Worm (Caenorhabditis elegans): ENCODE measurements around the gene K05B2.2.

K05B2.2 gene

ce11 chrX:4905804-4906203 is at the start of gene K05B2.2:
Gene K05B2.2, plus strand, starts transcription at chrX:4906081.
- TF ChIP-seq crh-2 (tag; optimal IDR thresholded peaks at IDR 0.05) = peak; percentile 25
- no peak for TF ChIP-seq C34F6.9 (tag; optimal IDR thresholded peaks at IDR 0.05)
- TF ChIP-seq ztf-11 (tag; optimal IDR thresholded peaks at IDR 0.05) = no peak
- peak; percentile 81 for TF ChIP-seq fos-1 (tag; optimal IDR thresholded peaks at IDR 0.05)
- no peak for TF ChIP-seq nhr-23 (tag; optimal IDR thresholded peaks at IDR 0.05)

- no peak for TF ChIP-seq nhr-11 (tag; optimal IDR thresholded peaks at IDR 0.05)
- peak; percentile 35 for TF ChIP-seq C34F6.9 (tag; optimal IDR thresholded peaks at IDR 0.05)
- TF ChIP-seq sma-9 (GFP tag; optimal IDR thresholded peaks at IDR 0.05) = peak; percentile 40
- TF ChIP-seq sma-9 (tag; optimal IDR thresholded peaks at IDR 0.05) = no peak
- no peak for TF ChIP-seq fos-1 (tag; optimal IDR thresholded peaks at IDR 0.05)
Observed at ce11 chrX:4859582-4860095, 46.2 kb upstream of the K05B2.2 start, which contains the start of gene add-1. Gene add-1, minus strand, starts transcription at chrX:4860045.

- TF ChIP-seq gmeb-1 (tag; optimal IDR thresholded peaks at IDR 0.05) (peak; percentile 2), nhr-25 (tag; optimal IDR thresholded peaks at IDR 0.05) (peak; percentile 37), ztf-4 (tag; optimal IDR thresholded peaks at IDR 0.05) (no peak)
Observed at ce11 chrX:4861413-4861812, 44.5 kb upstream of the K05B2.2 start.

- no peak for TF ChIP-seq aly-2 (tag; optimal IDR thresholded peaks at IDR 0.05)
- TF ChIP-seq sma-3 (GFP tag; optimal IDR thresholded peaks at IDR 0.05) = no peak
- peak; percentile 37 for TF ChIP-seq fos-1 (tag; optimal IDR thresholded peaks at IDR 0.05)
- no peak for TF ChIP-seq C34F6.9 (tag; optimal IDR thresholded peaks at IDR 0.05)
Observed at ce11 chrX:4862062-4862461, 43.8 kb upstream of the K05B2.2 start.

- no peak for TF ChIP-seq nhr-129 (tag; optimal IDR thresholded peaks at IDR 0.05)
- peak; percentile 14 for TF ChIP-seq mab-5 (tag; optimal IDR thresholded peaks at IDR 0.05)
Observed at ce11 chrX:4864214-4864613, 41.7 kb upstream of the K05B2.2 start.

- TF ChIP-seq sma-9 (GFP tag; optimal IDR thresholded peaks at IDR 0.05) = no peak
- no peak for TF ChIP-seq sma-9 (tag; optimal IDR thresholded peaks at IDR 0.05)
- TF ChIP-seq nhr-129 (tag; optimal IDR thresholded peaks at IDR 0.05) = no peak
- TF ChIP-seq snpc-4 (tag; optimal IDR thresholded peaks at IDR 0.05) = no peak
Observed at ce11 chrX:4865798-4866197, 40.1 kb upstream of the K05B2.2 start, which contains the start of gene ntc-1. Gene ntc-1, plus strand, starts transcription at chrX:4866098.

- TF ChIP-seq elt-1 (tag; optimal IDR thresholded peaks at IDR 0.05) = no peak
- TF ChIP-seq nhr-6 (tag; optimal IDR thresholded peaks at IDR 0.05) = no peak
- no peak for TF ChIP-seq ZK546.5 (tag; optimal IDR thresholded peaks at IDR 0.05)
- TF ChIP-seq nhr-25 (tag; optimal IDR thresholded peaks at IDR 0.05) = no peak
- no peak for TF ChIP-seq gmeb-1 (tag; optimal IDR thresholded peaks at IDR 0.05)
- no peak for TF ChIP-seq nhr-237 (tag; optimal IDR thresholded peaks at IDR 0.05)
- no peak for TF ChIP-seq ztf-1 (GFP tag; conservative IDR thresholded peaks at IDR 0.05)
- no peak for TF ChIP-seq alr-1 (tag; optimal IDR thresholded peaks at IDR 0.05)
- no peak for TF ChIP-seq ztf-11 (tag; optimal IDR thresholded peaks at IDR 0.05)
- TF ChIP-seq nhr-77 (tag; optimal IDR thresholded peaks at IDR 0.05) = no peak
Observed at ce11 chrX:4869627-4870026, 36.3 kb upstream of the K05B2.2 start.

ce11 chrX:4870683-4871082 is 35.2 kb upstream of the K05B2.2 start:
- TF ChIP-seq dmd-4 (tag; optimal IDR thresholded peaks at IDR 0.05) = no peak
- TF ChIP-seq ztf-1 (GFP tag; conservative IDR thresholded peaks at IDR 0.05) = no peak
- TF ChIP-seq lin-11 (tag; optimal IDR thresholded peaks at IDR 0.05) = no peak
- TF ChIP-seq lin-39 (tag; optimal IDR thresholded peaks at IDR 0.05) = no peak
- no peak for TF ChIP-seq ama-1 (optimal IDR thresholded peaks at IDR 0.05)
- no peak for TF ChIP-seq elt-1 (tag; optimal IDR thresholded peaks at IDR 0.05)
- TF ChIP-seq nhr-25 (tag; optimal IDR thresholded peaks at IDR 0.05) = no peak
- TF ChIP-seq ZK546.5 (tag; optimal IDR thresholded peaks at IDR 0.05) = no peak
- TF ChIP-seq skn-1 (tag; optimal IDR thresholded peaks at IDR 0.05) = no peak
- TF ChIP-seq nhr-129 (tag; optimal IDR thresholded peaks at IDR 0.05) = no peak
- TF ChIP-seq elt-3 (tag; optimal IDR thresholded peaks at IDR 0.05) = no peak
- no peak for TF ChIP-seq lin-13 (GFP tag; optimal IDR thresholded peaks at IDR 0.05)
- no peak for TF ChIP-seq nhr-11 (tag; optimal IDR thresholded peaks at IDR 0.05)
- TF ChIP-seq ztf-11 (tag; optimal IDR thresholded peaks at IDR 0.05) = no peak
- TF ChIP-seq sma-9 (GFP tag; optimal IDR thresholded peaks at IDR 0.05) = no peak
- TF ChIP-seq sma-9 (tag; optimal IDR thresholded peaks at IDR 0.05) = no peak
- TF ChIP-seq C34F6.9 (tag; optimal IDR thresholded peaks at IDR 0.05) = no peak
- no peak for TF ChIP-seq unc-39 (tag; optimal IDR thresholded peaks at IDR 0.05)
- TF ChIP-seq nhr-10 (tag; optimal IDR thresholded peaks at IDR 0.05) = no peak
- TF ChIP-seq F13H6.1 (tag; optimal IDR thresholded peaks at IDR 0.05) = no peak
- no peak for TF ChIP-seq nhr-21 (tag; optimal IDR thresholded peaks at IDR 0.05)

Data from whole organism, L2 larva.